Fruit fly (Drosophila melanogaster): ENCODE measurements around the gene Wdr24.

dm6 chr3R:29736678-29737093, 8.2 kb downstream of the Wdr24 start, which contains the start of the genes CG7601 and CIA30:
- peak; percentile 98 for TF ChIP-seq gl (tag; optimal IDR thresholded peaks at IDR 0.05)
- TF ChIP-seq CG17806 (tag; optimal IDR thresholded peaks at IDR 0.05), result peak; percentile 99
- peak; percentile 100 for TF ChIP-seq rn (GFP tag; IDR thresholded peaks at IDR 0.05)
